Fruit fly (Drosophila melanogaster): Measurements from ENCODE around the gene CG13737.

The CG13737 gene

DNA sequence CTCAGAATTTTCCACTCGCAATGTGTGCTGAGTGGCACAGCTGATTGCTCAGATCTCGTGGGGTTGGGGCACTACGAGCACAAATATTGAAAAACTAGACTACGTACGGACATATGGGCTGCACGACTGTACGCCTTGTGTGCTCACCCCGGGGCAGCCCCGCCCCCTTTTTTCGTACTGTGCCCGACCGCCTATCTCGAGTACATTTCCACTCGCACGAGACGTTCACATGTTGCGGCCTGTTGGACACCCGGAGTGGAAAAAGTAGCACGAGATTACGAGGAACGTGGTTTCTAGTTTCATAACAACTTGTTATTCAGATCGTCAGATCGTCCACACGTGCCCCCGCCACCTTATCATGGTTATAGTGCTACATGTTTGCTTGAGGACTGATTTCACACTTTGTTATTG lies 15.4 kb upstream of the CG13737 start (continued):
- TF ChIP-seq HLHmδ (GFP tag; optimal IDR thresholded peaks at IDR 0.05): peak; percentile 29
- no peak for TF ChIP-seq CG2120 (GFP tag; optimal IDR thresholded peaks at IDR 0.05)
- peak in 1 of 2 experiments; percentile 44 for TF ChIP-seq Hr78 (GFP tag; optimal IDR thresholded peaks at IDR 0.05)
- no peak for TF ChIP-seq Dip2 (GFP tag; IDR thresholded peaks at IDR 0.05)
- TF ChIP-seq mirr (GFP tag; optimal IDR thresholded peaks at IDR 0.05): peak; percentile 53
- TF ChIP-seq dysf (GFP tag; IDR thresholded peaks at IDR 0.05): 0 out of 3 replicates have a peak, but pooled peaks have one; percentile 26
- TF ChIP-seq CG11504 (tag; optimal IDR thresholded peaks at IDR 0.05): peak; percentile 3
- peak; percentile 85 for TF ChIP-seq kni (GFP tag; optimal IDR thresholded peaks at IDR 0.05)
- peak; percentile 70 for TF ChIP-seq Deaf1 (tag; optimal IDR thresholded peaks at IDR 0.05)
- no peak for TF ChIP-seq mld (GFP tag; IDR thresholded peaks at IDR 0.05; ENCODE audit: partially characterized antibody)
- TF ChIP-seq cato (GFP tag; optimal IDR thresholded peaks at IDR 0.05; ENCODE audit: borderline replicate concordance): no peak
- TF ChIP-seq D19B (GFP tag; optimal IDR thresholded peaks at IDR 0.05): no peak
- TF ChIP-seq CG30403 (GFP tag; optimal IDR thresholded peaks at IDR 0.05): no peak
- peak; percentile 78 for TF ChIP-seq grn (GFP tag; optimal IDR thresholded peaks at IDR 0.05)
- TF ChIP-seq ci (GFP tag; IDR thresholded peaks at IDR 0.05): peak; percentile 59; the same call in 2 of the 3 replicates
- TF ChIP-seq zen2 (GFP tag; IDR thresholded peaks at IDR 0.05; ENCODE audit: partially characterized antibody): 0 out of 3 replicates have a peak, but pooled peaks have one; percentile 38
- TF ChIP-seq CG2875 (GFP tag; optimal IDR thresholded peaks at IDR 0.05): no peak
- 0 out of 2 replicates have a peak, but pooled peaks have one; percentile 12 for TF ChIP-seq Rfx (GFP tag; IDR thresholded peaks at IDR 0.05)
- TF ChIP-seq bbx (GFP tag; IDR thresholded peaks at IDR 0.05; ENCODE audit: partially characterized antibody): 0 out of 2 replicates have a peak, but pooled peaks have one; percentile 28
- peak; percentile 74 for TF ChIP-seq CG3065 (GFP tag; optimal IDR thresholded peaks at IDR 0.05)
- TF ChIP-seq CG6175 (GFP tag; IDR thresholded peaks at IDR 0.05): peak; percentile 41; the same call in 1 of the 3 replicates
- TF ChIP-seq CG6813 (GFP tag; optimal IDR thresholded peaks at IDR 0.05): peak; percentile 8
- peak; percentile 93 for TF ChIP-seq CG7987 (GFP tag; optimal IDR thresholded peaks at IDR 0.05)
- no peak for TF ChIP-seq CG4424 (GFP tag; optimal IDR thresholded peaks at IDR 0.05)
- 0 out of 2 replicates have a peak, but pooled peaks have one; percentile 13 for TF ChIP-seq CG17328 (GFP tag; IDR thresholded peaks at IDR 0.05)
- TF ChIP-seq Sry-δ (GFP tag; optimal IDR thresholded peaks at IDR 0.05): no peak
- 0 out of 3 replicates have a peak, but pooled peaks have one; percentile 17 for TF ChIP-seq CG34224 (GFP tag; IDR thresholded peaks at IDR 0.05; ENCODE audit: partially characterized antibody)
- TF ChIP-seq CG12744 (GFP tag; optimal IDR thresholded peaks at IDR 0.05): no peak
- peak; percentile 5 for TF ChIP-seq chn (GFP tag; optimal IDR thresholded peaks at IDR 0.05)
- no peak for TF ChIP-seq repo (GFP tag; optimal IDR thresholded peaks at IDR 0.05)
- peak; percentile 99 for TF ChIP-seq twi (tag; optimal IDR thresholded peaks at IDR 0.05)
- TF ChIP-seq inv (GFP tag; IDR thresholded peaks at IDR 0.05; ENCODE audit: partially characterized antibody): no peak
- TF ChIP-seq Pdp1 (GFP tag; optimal IDR thresholded peaks at IDR 0.05): peak in 1 of 2 experiments; percentile 97
- peak; percentile 61 for TF ChIP-seq CG10543 (GFP tag; optimal IDR thresholded peaks at IDR 0.05)
- TF ChIP-seq NFAT (GFP tag; IDR thresholded peaks at IDR 0.05): peak; percentile 71
- TF ChIP-seq pros (GFP tag; optimal IDR thresholded peaks at IDR 0.05): peak; percentile 68
- peak; percentile 100 for TF ChIP-seq cwo (GFP tag; optimal IDR thresholded peaks at IDR 0.05)

DNA sequence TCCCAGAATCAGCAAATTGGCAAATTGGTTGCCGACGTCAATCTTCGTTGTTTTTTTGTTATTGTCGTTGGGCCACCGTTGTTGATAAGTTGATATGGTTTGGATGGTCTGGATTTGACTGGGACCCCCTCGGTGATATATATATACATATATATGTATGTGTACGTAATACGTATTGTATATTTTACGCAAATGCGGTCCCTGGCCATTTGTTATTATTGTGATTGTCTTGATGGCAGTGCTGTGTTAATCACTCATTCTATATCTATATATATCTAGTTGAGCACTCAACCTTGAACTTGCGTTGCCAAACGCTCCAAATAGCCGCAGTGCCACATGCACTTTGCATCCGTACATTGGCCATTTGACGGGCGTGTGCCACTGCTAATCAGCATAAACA lies 14.2 kb upstream of the CG13737 start:
- TF ChIP-seq Ets65A (GFP tag) (peak; percentile 86), sens (GFP tag) (peak; percentile 48), tx (GFP tag; optimal IDR thresholded peaks at IDR 0.05) (no peak)
